Worm (Caenorhabditis elegans): ENCODE measurements around the gene cyp-33C3.
A peak's percentile ranks its signal among the peaks of the same experiment; 100 is the strongest.

cyp-33C3 gene

ce11 chrV:2274253-2274892 lies 31.8 kb downstream of the cyp-33C3 start, which contains the start of the genes Y5H2A.4 and abu-4:
Gene Y5H2A.4 (minus strand): TSS chrV:2274353.
Gene abu-4 (plus strand): TSS chrV:2274842.
- TF ChIP-seq M03D4.4 (tag; optimal IDR thresholded peaks at IDR 0.05) (no peak), ceh-83 (GFP tag; optimal IDR thresholded peaks at IDR 0.05) (no peak), ham-2 (GFP tag; optimal IDR thresholded peaks at IDR 0.05) (no peak), lin-13 (tag; optimal IDR thresholded peaks at IDR 0.05) (no peak), drap-1 (GFP tag; optimal IDR thresholded peaks at IDR 0.05) (no peak), pha-4 (tag; optimal IDR thresholded peaks at IDR 0.05) (no peak), nhr-28 (tag; optimal IDR thresholded peaks at IDR 0.05) (no peak), mls-2 (tag; optimal IDR thresholded peaks at IDR 0.05) (no peak), elt-1 (tag; optimal IDR thresholded peaks at IDR 0.05; ENCODE audit: borderline replicate concordance, insufficient read depth) (no peak), unc-62 (GFP tag; optimal IDR thresholded peaks at IDR 0.05) (no peak), lsy-2 (tag; optimal IDR thresholded peaks at IDR 0.05) (no peak), bed-3 (GFP tag; optimal IDR thresholded peaks at IDR 0.05) (no peak), nhr-237 (tag; optimal IDR thresholded peaks at IDR 0.05) (no peak), sptf-1 (tag; optimal IDR thresholded peaks at IDR 0.05) (no peak), unc-39 (tag; optimal IDR thresholded peaks at IDR 0.05) (no peak), nhr-76 (tag; optimal IDR thresholded peaks at IDR 0.05) (no peak), nhr-2 (tag; optimal IDR thresholded peaks at IDR 0.05) (no peak)

ce11 chrV:2277260-2277659 lies 34.7 kb downstream of the cyp-33C3 start:
- no peak for TF ChIP-seq lin-32 (GFP tag; optimal IDR thresholded peaks at IDR 0.05)
- no peak for TF ChIP-seq nhr-12 (tag; optimal IDR thresholded peaks at IDR 0.05)
- TF ChIP-seq cnd-1 (tag; optimal IDR thresholded peaks at IDR 0.05) = no peak
- no peak for TF ChIP-seq ztf-11 (tag; optimal IDR thresholded peaks at IDR 0.05)
- no peak for TF ChIP-seq unc-62 (GFP tag; optimal IDR thresholded peaks at IDR 0.05)
- TF ChIP-seq nhr-28 (tag; optimal IDR thresholded peaks at IDR 0.05) = no peak
- TF ChIP-seq nhr-237 (tag; optimal IDR thresholded peaks at IDR 0.05) = no peak

ce11 chrV:2278052-2278451 lies 35.5 kb downstream of the cyp-33C3 start, which contains the start of gene nhr-59:
Gene nhr-59 (minus strand): TSS chrV:2278265.
- TF ChIP-seq cnd-1 (tag; optimal IDR thresholded peaks at IDR 0.05) (no peak), ces-1 (GFP tag; optimal IDR thresholded peaks at IDR 0.05) (peak; percentile 19)

ce11 chrV:2278543-2278942 lies 36.0 kb downstream of the cyp-33C3 start, which contains the start of gene fbxa-137:
Gene fbxa-137 (plus strand): TSS chrV:2278816.
- no peak for TF ChIP-seq nhr-28 (tag; optimal IDR thresholded peaks at IDR 0.05)
- no peak for TF ChIP-seq nhr-76 (tag; optimal IDR thresholded peaks at IDR 0.05)
- TF ChIP-seq unc-62 (GFP tag; optimal IDR thresholded peaks at IDR 0.05) = no peak
- peak; percentile 41 for TF ChIP-seq pha-4 (tag; optimal IDR thresholded peaks at IDR 0.05)
- TF ChIP-seq lin-32 (GFP tag; optimal IDR thresholded peaks at IDR 0.05) = no peak
- TF ChIP-seq drap-1 (GFP tag; optimal IDR thresholded peaks at IDR 0.05) = no peak
- peak; percentile 50 for TF ChIP-seq ces-1 (GFP tag; optimal IDR thresholded peaks at IDR 0.05)
- TF ChIP-seq unc-39 (tag; optimal IDR thresholded peaks at IDR 0.05) = no peak
- peak; percentile 6 for TF ChIP-seq mls-2 (tag; optimal IDR thresholded peaks at IDR 0.05)
- TF ChIP-seq lin-13 (tag; optimal IDR thresholded peaks at IDR 0.05) = no peak

ce11 chrV:2281499-2281898 lies 38.9 kb downstream of the cyp-33C3 start, which contains the start of gene nhr-228:
Gene nhr-228 (plus strand): TSS chrV:2281759.
- TF ChIP-seq mep-1 (tag; optimal IDR thresholded peaks at IDR 0.05) (peak; percentile 40), ztf-11 (tag; optimal IDR thresholded peaks at IDR 0.05) (no peak), cnd-1 (tag; optimal IDR thresholded peaks at IDR 0.05) (no peak), ceh-83 (GFP tag; optimal IDR thresholded peaks at IDR 0.05) (peak; percentile 3), unc-120 (tag; optimal IDR thresholded peaks at IDR 0.05; ENCODE audit: poor library complexity, severe bottlenecking) (no peak), tbx-8 (GFP tag; optimal IDR thresholded peaks at IDR 0.05) (no peak), hlh-1 (tag; optimal IDR thresholded peaks at IDR 0.05) (no peak), nhr-237 (tag; optimal IDR thresholded peaks at IDR 0.05) (peak; percentile 34), nhr-2 (tag; optimal IDR thresholded peaks at IDR 0.05) (no peak), ceh-39 (tag; optimal IDR thresholded peaks at IDR 0.05) (no peak), ces-1 (GFP tag; optimal IDR thresholded peaks at IDR 0.05) (peak; percentile 43), pha-4 (tag; optimal IDR thresholded peaks at IDR 0.05) (peak; percentile 14), elt-3 (tag; optimal IDR thresholded peaks at IDR 0.05) (no peak), lin-32 (GFP tag; optimal IDR thresholded peaks at IDR 0.05) (no peak), nhr-28 (tag; optimal IDR thresholded peaks at IDR 0.05) (no peak), flh-1 (GFP tag; optimal IDR thresholded peaks at IDR 0.05) (no peak)

Measured in whole organism, mixed stage, embryonic.